Worm (Caenorhabditis elegans): ENCODE data around the gene M05D6.8.

The M05D6.8 gene

ce11 chrII:8484546-8484945 lies 13.5 kb upstream of the M05D6.8 start:
- TF ChIP-seq tra-4 (tag; optimal IDR thresholded peaks at IDR 0.05), result no peak
- no peak for TF ChIP-seq ets-7 (tag; optimal IDR thresholded peaks at IDR 0.05)
- TF ChIP-seq aly-1 (tag; optimal IDR thresholded peaks at IDR 0.05), result no peak
- no peak for TF ChIP-seq scrt-1 (GFP tag; IDR thresholded peaks at IDR 0.05)
- TF ChIP-seq B0310.2 (tag; optimal IDR thresholded peaks at IDR 0.05), result no peak
- no peak for TF ChIP-seq tbx-11 (GFP tag; IDR thresholded peaks at IDR 0.05)
- TF ChIP-seq hnd-1 (tag; optimal IDR thresholded peaks at IDR 0.05), result no peak
- no peak for TF ChIP-seq flt-1 (GFP tag; IDR thresholded peaks at IDR 0.05)
- TF ChIP-seq F13C5.2 (tag; optimal IDR thresholded peaks at IDR 0.05), result no peak
- TF ChIP-seq hmbx-1 (tag; optimal IDR thresholded peaks at IDR 0.05), result no peak
- no peak for TF ChIP-seq ceh-36 (tag; optimal IDR thresholded peaks at IDR 0.05)

- no peak for TF ChIP-seq ets-7 (tag; optimal IDR thresholded peaks at IDR 0.05)
- no peak for TF ChIP-seq pes-1 (GFP tag; IDR thresholded peaks at IDR 0.05)
- TF ChIP-seq tbx-37 (GFP tag; conservative IDR thresholded peaks at IDR 0.05), result no peak
- no peak for TF ChIP-seq sea-1 (GFP tag; conservative IDR thresholded peaks at IDR 0.05)
- no peak for TF ChIP-seq tra-4 (tag; optimal IDR thresholded peaks at IDR 0.05)
- TF ChIP-seq ceh-13 (GFP tag; optimal IDR thresholded peaks at IDR 0.05), result no peak
- no peak for TF ChIP-seq hnd-1 (tag; optimal IDR thresholded peaks at IDR 0.05)
- TF ChIP-seq ama-1 (optimal IDR thresholded peaks at IDR 0.05), result no peak
- no peak for TF ChIP-seq F13C5.2 (tag; optimal IDR thresholded peaks at IDR 0.05)
- no peak for TF ChIP-seq hmg-4 (GFP tag; optimal IDR thresholded peaks at IDR 0.05)
Measured at ce11 chrII:8483793-8484186, 12.8 kb upstream of the M05D6.8 start, which contains the start of gene taap-1. Gene taap-1, minus strand, starts transcription at chrII:8483871.

- no peak for TF ChIP-seq ets-7 (tag; optimal IDR thresholded peaks at IDR 0.05)
- TF ChIP-seq hnd-1 (tag; optimal IDR thresholded peaks at IDR 0.05), result no peak
- TF ChIP-seq tbx-11 (GFP tag; IDR thresholded peaks at IDR 0.05), result no peak
- TF ChIP-seq F13C5.2 (tag; optimal IDR thresholded peaks at IDR 0.05), result no peak
- TF ChIP-seq flt-1 (GFP tag; IDR thresholded peaks at IDR 0.05), result no peak
- TF ChIP-seq hmbx-1 (tag; optimal IDR thresholded peaks at IDR 0.05), result no peak
Measured at ce11 chrII:8483124-8483792, 12.2 kb upstream of the M05D6.8 start.

ce11 chrII:8481731-8482253 lies 10.8 kb upstream of the M05D6.8 start, which contains the start of gene M05D6.5:
Gene M05D6.5, minus strand, starts transcription at chrII:8482203.
- TF ChIP-seq flt-1 (GFP tag; IDR thresholded peaks at IDR 0.05), result no peak
- no peak for TF ChIP-seq aly-1 (tag; optimal IDR thresholded peaks at IDR 0.05)
- no peak for TF ChIP-seq ets-7 (tag; optimal IDR thresholded peaks at IDR 0.05)
- TF ChIP-seq sea-1 (GFP tag; conservative IDR thresholded peaks at IDR 0.05), result no peak
- TF ChIP-seq hnd-1 (tag; optimal IDR thresholded peaks at IDR 0.05), result no peak
- TF ChIP-seq ceh-36 (tag; optimal IDR thresholded peaks at IDR 0.05), result no peak
- TF ChIP-seq pes-1 (GFP tag; IDR thresholded peaks at IDR 0.05), result no peak
- no peak for TF ChIP-seq B0310.2 (tag; optimal IDR thresholded peaks at IDR 0.05)

- TF ChIP-seq tbx-37 (GFP tag; conservative IDR thresholded peaks at IDR 0.05) (no peak), tbx-11 (GFP tag; IDR thresholded peaks at IDR 0.05) (no peak), ceh-13 (GFP tag; optimal IDR thresholded peaks at IDR 0.05) (no peak), ceh-36 (tag; optimal IDR thresholded peaks at IDR 0.05) (no peak), aly-1 (tag; optimal IDR thresholded peaks at IDR 0.05) (no peak), ama-1 (optimal IDR thresholded peaks at IDR 0.05) (no peak), flt-1 (GFP tag; IDR thresholded peaks at IDR 0.05) (no peak), ets-7 (tag; optimal IDR thresholded peaks at IDR 0.05) (no peak), scrt-1 (GFP tag; IDR thresholded peaks at IDR 0.05) (no peak)
Measured at ce11 chrII:8481033-8481708, 10.1 kb upstream of the M05D6.8 start.

ce11 chrII:8480166-8480565 lies 9.1 kb upstream of the M05D6.8 start, which contains the start of gene lact-4:
Gene lact-4, minus strand, starts transcription at chrII:8480478.
- TF ChIP-seq aly-1 (tag; optimal IDR thresholded peaks at IDR 0.05), result no peak
- no peak for TF ChIP-seq ceh-13 (GFP tag; optimal IDR thresholded peaks at IDR 0.05)
- no peak for TF ChIP-seq hmg-4 (GFP tag; optimal IDR thresholded peaks at IDR 0.05)
- no peak for TF ChIP-seq B0310.2 (tag; optimal IDR thresholded peaks at IDR 0.05)
- no peak for TF ChIP-seq F13C5.2 (tag; optimal IDR thresholded peaks at IDR 0.05)
- TF ChIP-seq tra-4 (tag; optimal IDR thresholded peaks at IDR 0.05), result no peak
- TF ChIP-seq ceh-36 (tag; optimal IDR thresholded peaks at IDR 0.05), result no peak
- no peak for TF ChIP-seq pes-1 (GFP tag; IDR thresholded peaks at IDR 0.05)
- no peak for TF ChIP-seq tbx-37 (GFP tag; conservative IDR thresholded peaks at IDR 0.05)
- no peak for TF ChIP-seq tbx-11 (GFP tag; IDR thresholded peaks at IDR 0.05)

ce11 chrII:8479337-8479736 lies 8.3 kb upstream of the M05D6.8 start:
- TF ChIP-seq pes-1 (GFP tag; IDR thresholded peaks at IDR 0.05), result no peak
- TF ChIP-seq hmg-4 (GFP tag; optimal IDR thresholded peaks at IDR 0.05), result no peak
- no peak for TF ChIP-seq ceh-36 (tag; optimal IDR thresholded peaks at IDR 0.05)
- TF ChIP-seq tbx-11 (GFP tag; IDR thresholded peaks at IDR 0.05), result no peak
- TF ChIP-seq ama-1 (optimal IDR thresholded peaks at IDR 0.05), result no peak
- no peak for TF ChIP-seq flt-1 (GFP tag; IDR thresholded peaks at IDR 0.05)
- TF ChIP-seq ets-7 (tag; optimal IDR thresholded peaks at IDR 0.05), result no peak
- TF ChIP-seq hnd-1 (tag; optimal IDR thresholded peaks at IDR 0.05), result no peak
- no peak for TF ChIP-seq sea-1 (GFP tag; conservative IDR thresholded peaks at IDR 0.05)
- TF ChIP-seq tra-4 (tag; optimal IDR thresholded peaks at IDR 0.05), result no peak
- TF ChIP-seq aly-1 (tag; optimal IDR thresholded peaks at IDR 0.05), result no peak
- TF ChIP-seq tbx-37 (GFP tag; conservative IDR thresholded peaks at IDR 0.05), result no peak
- TF ChIP-seq B0310.2 (tag; optimal IDR thresholded peaks at IDR 0.05), result no peak
- TF ChIP-seq scrt-1 (GFP tag; IDR thresholded peaks at IDR 0.05), result no peak
- no peak for TF ChIP-seq F13C5.2 (tag; optimal IDR thresholded peaks at IDR 0.05)
- no peak for TF ChIP-seq hmbx-1 (tag; optimal IDR thresholded peaks at IDR 0.05)
- no peak for TF ChIP-seq ceh-13 (GFP tag; optimal IDR thresholded peaks at IDR 0.05)

All from whole organism, early embryonic.